Worm (Caenorhabditis elegans) whole organism, L4/young adult: ENCODE data around the gene sri-65.

Experiments used
- W03F9.2 ChIP-seq: fragments of 150-350 bp; optimal IDR thresholded peaks from 2 replicates; lab custom pipeline; 2014; ENCODE audit warnings: missing biosample characterization, missing genetic modification characterization
- dao-5 ChIP-seq: sonication (generic microtip); optimal IDR thresholded peaks from 2 replicates; lab custom pipeline; 2016; ENCODE audit warnings: missing genotype, missing genetic modification characterization, moderate library complexity, missing compliant biosample characterization
- him-1 ChIP-seq: sonication (generic microtip); optimal IDR thresholded peaks from 2 replicates; lab custom pipeline; 2016; ENCODE audit warnings: missing genotype, missing genetic modification reagents, missing genetic modification characterization, missing compliant biosample characterization

- peak; percentile 71 for TF ChIP-seq dao-5 (tag; lab: Kevin White, UChicago)
- TF ChIP-seq him-1 (tag; lab: Kevin White, UChicago), result peak; percentile 52
- peak; percentile 9 for TF ChIP-seq W03F9.2 (tag; lab: Kevin White, UChicago)
These were observed 18.1 kb downstream of the sri-65 start for ce11 chrV:16370039-16370438.
